Fruit fly (Drosophila melanogaster) whole organism, embryonic: Measurements from ENCODE around the gene CG7065.

ENCODE experiments used
- Ada2b ChIP-seq: fragments of 200-800 bp; sonication (Bioruptor generic); IDR thresholded peaks from 2 replicates; pipeline ENCODE4 v1.3.6; 2022; ENCODE audit warnings: missing biosample characterization, missing genetic modification characterization
- CG14014 ChIP-seq: fragments of 200-800 bp; sonication (Bioruptor generic); IDR thresholded peaks from 2 replicates; pipeline ENCODE4 v1.3.6; 2022; ENCODE audit warnings: missing biosample characterization, missing genetic modification characterization
- CG14860 ChIP-seq: fragments of 200-800 bp; sonication (Bioruptor generic); IDR thresholded peaks from 3 replicates; pipeline ENCODE4 v1.3.6; 2022; ENCODE audit warnings: missing biosample characterization, missing genetic modification characterization; ENCODE audit not compliant: partially characterized antibody
- CG1602 ChIP-seq: fragments of 200-800 bp; sonication (Bioruptor generic); optimal IDR thresholded peaks from 3 replicates; lab custom pipeline; 2016; ENCODE audit warnings: missing biosample characterization, missing genetic modification characterization
- CG17328 ChIP-seq: fragments of 200-800 bp; sonication (Bioruptor generic); IDR thresholded peaks from 2 replicates; pipeline ENCODE4 v1.3.6; 2022; ENCODE audit warnings: missing biosample characterization, missing genetic modification characterization
- CG17385 ChIP-seq: fragments of 200-800 bp; sonication (Bioruptor generic); optimal IDR thresholded peaks from 3 replicates; lab custom pipeline; 2018; ENCODE audit warnings: missing biosample characterization, mild to moderate bottlenecking, missing genetic modification characterization
- CG1792 ChIP-seq: fragments of 200-800 bp; sonication (Bioruptor generic); optimal IDR thresholded peaks from 2 replicates; lab custom pipeline; 2016; ENCODE audit warnings: missing biosample characterization, missing genetic modification characterization
- CG18599 ChIP-seq: fragments of 200-800 bp; sonication (Bioruptor generic); optimal IDR thresholded peaks from 3 replicates; lab custom pipeline; 2017; ENCODE audit warnings: missing biosample characterization, missing genetic modification characterization, mild to moderate bottlenecking, moderate library complexity, missing genetic modification reagents
- CG2129 ChIP-seq: fragments of 200-800 bp; sonication (Bioruptor generic); IDR thresholded peaks from 2 replicates; pipeline ENCODE4 v1.3.6; 2022; ENCODE audit warnings: missing biosample characterization, missing genetic modification characterization; ENCODE audit not compliant: partially characterized antibody
- CG2202 ChIP-seq: fragments of 200-800 bp; sonication (Bioruptor generic); optimal IDR thresholded peaks from 2 replicates; lab custom pipeline; 2018; ENCODE audit warnings: missing biosample characterization, mild to moderate bottlenecking, missing genetic modification characterization
- CG2875 ChIP-seq: fragments of 200-800 bp; sonication (Bioruptor generic); optimal IDR thresholded peaks from 2 replicates; lab custom pipeline; 2017; ENCODE audit warnings: missing biosample characterization, mild to moderate bottlenecking, missing genetic modification characterization, missing genetic modification reagents
- CG3163 ChIP-seq: fragments of 200-800 bp; sonication (Bioruptor generic); optimal IDR thresholded peaks from 3 replicates; lab custom pipeline; 2016; ENCODE audit warnings: missing biosample characterization, missing genetic modification characterization
- CG33213 ChIP-seq: fragments of 200-800 bp; sonication (Bioruptor generic); optimal IDR thresholded peaks from 3 replicates; lab custom pipeline; 2016; ENCODE audit warnings: missing biosample characterization, missing genetic modification characterization
- CG6175 ChIP-seq: fragments of 200-800 bp; sonication (Bioruptor generic); IDR thresholded peaks from 3 replicates; pipeline ENCODE4 v1.3.6; 2022; ENCODE audit warnings: missing biosample characterization, missing genetic modification characterization
- CG6254 ChIP-seq: fragments of 200-800 bp; sonication (Bioruptor generic); optimal IDR thresholded peaks from 3 replicates; lab custom pipeline; 2017; ENCODE audit warnings: mild to moderate bottlenecking, missing biosample characterization, missing genetic modification reagents, missing genetic modification characterization
- CG6272 ChIP-seq: fragments of 200-800 bp; sonication (Bioruptor generic); IDR thresholded peaks from 2 replicates; pipeline ENCODE4 v1.3.6; 2022; ENCODE audit warnings: missing biosample characterization, missing genetic modification characterization
- CG6765 ChIP-seq: fragments of 200-800 bp; sonication (Bioruptor generic); optimal IDR thresholded peaks from 3 replicates; lab custom pipeline; 2017; ENCODE audit warnings: missing biosample characterization, mild to moderate bottlenecking, missing genetic modification characterization
- CG8765 ChIP-seq: fragments of 200-800 bp; sonication (Bioruptor generic); IDR thresholded peaks from 2 replicates; pipeline ENCODE4 v1.3.6; 2022; ENCODE audit warnings: missing biosample characterization, missing genetic modification characterization
- D19A ChIP-seq: fragments of 200-800 bp; optimal IDR thresholded peaks from 3 replicates; lab custom pipeline; 2019; ENCODE audit warnings: missing biosample characterization, mild to moderate bottlenecking, missing genetic modification characterization, moderate library complexity
- Dip2 ChIP-seq: fragments of 200-800 bp; sonication (Bioruptor generic); IDR thresholded peaks from 2 replicates; pipeline ENCODE4 v1.3.6; 2022; ENCODE audit warnings: missing biosample characterization, missing genetic modification characterization
- ERR ChIP-seq: fragments of 200-800 bp; sonication (Bioruptor generic); optimal IDR thresholded peaks from 2 replicates; lab custom pipeline; 2016; ENCODE audit warnings: missing biosample characterization, missing genetic modification characterization
- Fer1 ChIP-seq: fragments of 200-800 bp; sonication (Bioruptor generic); optimal IDR thresholded peaks from 2 replicates; lab custom pipeline; 2017; ENCODE audit warnings: missing biosample characterization, mild to moderate bottlenecking, missing genetic modification characterization
- HHEX ChIP-seq: fragments of 200-800 bp; sonication (Bioruptor generic); optimal IDR thresholded peaks from 3 replicates; lab custom pipeline; 2017; ENCODE audit warnings: missing biosample characterization, mild to moderate bottlenecking, missing genetic modification characterization, missing genetic modification reagents
- HLHmδ ChIP-seq: fragments of 200-800 bp; sonication (Bioruptor generic); optimal IDR thresholded peaks from 2 replicates; lab custom pipeline; 2018; ENCODE audit warnings: missing biosample characterization, mild to moderate bottlenecking, missing genetic modification characterization, moderate library complexity
- Hr78 ChIP-seq, 2 experiments: fragments of 200-800 bp in 1 of 2; fragments of >200 bp in 1 of 2; sonication (Bioruptor generic) in 1 of 2; optimal IDR thresholded peaks; 2 replicates each; lab custom pipeline; 2017 to 2019; ENCODE audit warnings: missing biosample characterization in 2 of 2, missing genetic modification characterization in 2 of 2, mild to moderate bottlenecking in 1 of 2, moderate library complexity in 1 of 2
- MESR4 ChIP-seq: fragments of 200-800 bp; sonication (Bioruptor generic); optimal IDR thresholded peaks from 2 replicates; lab custom pipeline; 2018; ENCODE audit warnings: missing biosample characterization, mild to moderate bottlenecking, missing genetic modification characterization, moderate library complexity
- Nf-YB ChIP-seq: fragments of 200-800 bp; sonication (Bioruptor generic); optimal IDR thresholded peaks from 3 replicates; lab custom pipeline; 2019; ENCODE audit warnings: missing biosample characterization, mild to moderate bottlenecking, missing genetic modification characterization, moderate library complexity
- Nf-YC ChIP-seq: fragments of 200-800 bp; optimal IDR thresholded peaks from 3 replicates; lab custom pipeline; 2019; ENCODE audit warnings: missing biosample characterization, mild to moderate bottlenecking, missing genetic modification characterization, moderate library complexity
- Rfx ChIP-seq: fragments of 200-800 bp; sonication (Bioruptor generic); IDR thresholded peaks from 2 replicates; pipeline ENCODE4 v1.3.6; 2022; ENCODE audit warnings: missing biosample characterization, missing genetic modification characterization
- Spps ChIP-seq: fragments of 200-800 bp; sonication (Bioruptor generic); optimal IDR thresholded peaks from 2 replicates; lab custom pipeline; 2018; ENCODE audit warnings: missing biosample characterization, mild to moderate bottlenecking, missing genetic modification characterization
- YL-1 ChIP-seq: fragments of 200-800 bp; sonication (Bioruptor generic); optimal IDR thresholded peaks from 3 replicates; lab custom pipeline; 2017; ENCODE audit warnings: missing biosample characterization, mild to moderate bottlenecking, missing genetic modification characterization
- amos ChIP-seq: fragments of 200-800 bp; sonication (Bioruptor generic); IDR thresholded peaks from 2 replicates; pipeline ENCODE4 v1.3.6; 2022; ENCODE audit warnings: missing biosample characterization, missing genetic modification characterization; ENCODE audit not compliant: partially characterized antibody
- ara ChIP-seq: fragments of 200-800 bp; sonication (Bioruptor generic); IDR thresholded peaks from 2 replicates; pipeline ENCODE4 v1.3.6; 2022; ENCODE audit warnings: missing biosample characterization, missing genetic modification characterization
- ash1 ChIP-seq: fragments of 200-800 bp; sonication (Bioruptor generic); optimal IDR thresholded peaks from 2 replicates; lab custom pipeline; 2018; ENCODE audit warnings: missing biosample characterization, mild to moderate bottlenecking, missing genetic modification characterization
- bab2 ChIP-seq: fragments of 200-800 bp; sonication (Bioruptor generic); optimal IDR thresholded peaks from 2 replicates; lab custom pipeline; 2016; ENCODE audit warnings: missing biosample characterization, missing genetic modification characterization
- bcd ChIP-seq: fragments of 200-800 bp; sonication (Bioruptor generic); optimal IDR thresholded peaks from 2 replicates; lab custom pipeline; 2017; ENCODE audit warnings: missing biosample characterization, mild to moderate bottlenecking, missing genetic modification characterization
- crol ChIP-seq: fragments of 200-800 bp; sonication (Bioruptor generic); IDR thresholded peaks from 2 replicates; pipeline ENCODE4 v1.3.6; 2022; ENCODE audit warnings: missing biosample characterization, missing genetic modification characterization
- cwo ChIP-seq: fragments of 200-800 bp; sonication (Bioruptor generic); optimal IDR thresholded peaks from 3 replicates; lab custom pipeline; 2017; ENCODE audit warnings: missing biosample characterization, missing genetic modification characterization, mild to moderate bottlenecking, moderate library complexity, missing genetic modification reagents
- dan ChIP-seq: fragments of 200-800 bp; sonication (Bioruptor generic); IDR thresholded peaks from 2 replicates; pipeline ENCODE4 v1.3.6; 2022; ENCODE audit warnings: missing biosample characterization, missing genetic modification characterization
- gem ChIP-seq: fragments of 200-800 bp; sonication (Bioruptor generic); optimal IDR thresholded peaks from 2 replicates; lab custom pipeline; 2019; ENCODE audit warnings: missing biosample characterization, mild to moderate bottlenecking, missing genetic modification characterization, moderate library complexity
- h ChIP-seq: fragments of >200 bp; optimal IDR thresholded peaks from 2 replicates; lab custom pipeline; 2017
- hbn ChIP-seq: fragments of 200-800 bp; sonication (Bioruptor generic); IDR thresholded peaks from 2 replicates; pipeline ENCODE4 v1.3.6; 2022; ENCODE audit warnings: missing biosample characterization, missing genetic modification characterization; ENCODE audit not compliant: partially characterized antibody
- hkb ChIP-seq, 2 experiments: fragments of 200-800 bp in 1 of 2; fragments of >200 bp in 1 of 2; sonication (Bioruptor generic) in 1 of 2; IDR thresholded peaks in 1 of 2; optimal IDR thresholded peaks in 1 of 2; 2 replicates each; pipeline versions ENCODE4 v1.3.6 to Lab custom; 2017 to 2022; ENCODE audit warnings: missing biosample characterization in 1 of 2, missing genetic modification characterization in 1 of 2
- pb ChIP-seq: fragments of 200-800 bp; sonication (Bioruptor generic); optimal IDR thresholded peaks from 3 replicates; lab custom pipeline; 2016; ENCODE audit warnings: missing biosample characterization, missing genetic modification characterization
- prd ChIP-seq, 3 experiments: fragments of >200 bp in 2 of 3; fragments of 200-800 bp in 1 of 3; sonication (Bioruptor generic) in 1 of 3; optimal IDR thresholded peaks in 2 of 3; IDR thresholded peaks in 1 of 3; 2 replicates in 2 of 3; 3 replicates in 1 of 3; pipeline versions ENCODE4 v1.3.6 to Lab custom; 2017 to 2022; ENCODE audit warnings: missing biosample characterization in 1 of 3, missing genetic modification characterization in 1 of 3
- psq ChIP-seq: fragments of 200-800 bp; sonication (Bioruptor generic); optimal IDR thresholded peaks from 2 replicates; lab custom pipeline; 2017; ENCODE audit warnings: missing biosample characterization, missing genetic modification characterization
- so ChIP-seq: fragments of 200-800 bp; sonication (Bioruptor generic); IDR thresholded peaks from 3 replicates; pipeline ENCODE4 v1.3.6; 2022; ENCODE audit warnings: missing biosample characterization, missing genetic modification characterization
- tap ChIP-seq: fragments of 200-800 bp; optimal IDR thresholded peaks from 3 replicates; lab custom pipeline; 2019; ENCODE audit warnings: missing biosample characterization, mild to moderate bottlenecking, missing genetic modification characterization, moderate library complexity
- zen2 ChIP-seq: fragments of 200-800 bp; sonication (Bioruptor generic); IDR thresholded peaks from 3 replicates; pipeline ENCODE4 v1.3.6; 2022; ENCODE audit warnings: missing biosample characterization, missing genetic modification characterization; ENCODE audit not compliant: partially characterized antibody

The CG7065 gene

DNA sequence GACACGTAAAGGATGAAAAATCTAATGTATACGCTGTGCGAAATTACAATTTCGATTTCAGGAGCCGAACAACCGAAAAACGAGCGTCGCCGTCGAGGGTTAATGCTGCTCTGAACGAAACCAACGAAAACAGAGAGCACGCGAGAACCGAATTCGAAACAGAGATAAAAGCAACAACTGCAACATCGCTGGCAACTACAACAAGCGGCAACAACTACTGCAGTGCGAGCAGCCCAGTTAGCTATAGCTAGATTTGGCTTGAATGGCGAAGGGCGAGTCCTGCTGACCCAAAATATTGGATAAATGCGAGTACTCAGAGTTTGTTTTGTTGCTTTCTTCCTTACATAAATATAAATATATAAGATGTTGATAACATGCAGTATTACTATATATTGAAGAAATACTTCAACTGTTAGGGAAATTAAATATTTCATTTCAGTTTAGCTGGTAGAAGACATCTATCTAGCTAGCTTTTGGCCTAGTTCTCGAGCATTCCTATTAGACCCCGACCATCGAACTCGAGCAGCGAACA lies 7.3 kb upstream of the CG7065 start, which contains the start of gene fend (continued):
- TF ChIP-seq CG6175 (GFP tag; lab: Robert Waterston, UW) = no peak
- no peak for TF ChIP-seq CG1792 (GFP tag; lab: Kevin White, UChicago)
- no peak for TF ChIP-seq hkb (optimal IDR thresholded peaks at IDR 0.05; lab: Kevin White, UChicago)
- peak; percentile 10; the same call in 1 of the 2 replicates for TF ChIP-seq hkb (GFP tag; IDR thresholded peaks at IDR 0.05; lab: Robert Waterston, UW)
- TF ChIP-seq ash1 (GFP tag; lab: Kevin White, UChicago) = no peak
- no peak for TF ChIP-seq psq (GFP tag; lab: Kevin White, UChicago)
- TF ChIP-seq prd (optimal IDR thresholded peaks at IDR 0.05; lab: Kevin White, UChicago) = no peak
- peak; percentile 27; the same call in 1 of the 3 replicates for TF ChIP-seq prd (GFP tag; IDR thresholded peaks at IDR 0.05; lab: Robert Waterston, UW)
- TF ChIP-seq MESR4 (GFP tag; lab: Kevin White, UChicago) = no peak
- peak; percentile 57 for TF ChIP-seq CG18599 (GFP tag; lab: Kevin White, UChicago)
- no peak for TF ChIP-seq CG2875 (GFP tag; lab: Kevin White, UChicago)
- no peak for TF ChIP-seq CG33213
- TF ChIP-seq CG1602 = no peak
- no peak for TF ChIP-seq bab2 (GFP tag; lab: Kevin White, UChicago)
- TF ChIP-seq CG3163 (GFP tag; lab: Kevin White, UChicago) = no peak
- TF ChIP-seq zen2 (GFP tag; lab: Robert Waterston, UW) = no peak
- TF ChIP-seq CG8765 (GFP tag; lab: Robert Waterston, UW) = no peak
- no peak for TF ChIP-seq CG2202 (tag; lab: Kevin White, UChicago)
- TF ChIP-seq HHEX = no peak
- no peak for TF ChIP-seq crol
- no peak for TF ChIP-seq so (GFP tag; lab: Robert Waterston, UW)
- TF ChIP-seq Nf-YC = peak; percentile 55
- no peak for TF ChIP-seq ara (GFP tag; lab: Robert Waterston, UW)
- TF ChIP-seq CG17385 (GFP tag; lab: Kevin White, UChicago) = peak; percentile 33
- peak; percentile 27; the same call in 1 of the 2 replicates for TF ChIP-seq Rfx (GFP tag; lab: Robert Waterston, UW)
- peak; percentile 57 for TF ChIP-seq gem (tag; lab: Kevin White, UChicago)
- no peak for TF ChIP-seq Nf-YB
- no peak for TF ChIP-seq hbn (GFP tag; lab: Robert Waterston, UW)
- TF ChIP-seq CG2129 (GFP tag; lab: Robert Waterston, UW) = no peak
- TF ChIP-seq amos (GFP tag; lab: Robert Waterston, UW) = 0 out of 2 replicates have a peak, but pooled peaks have one; percentile 18
- TF ChIP-seq D19A (tag; lab: Kevin White, UChicago) = peak; percentile 42
- no peak for TF ChIP-seq CG6254 (GFP tag; lab: Kevin White, UChicago)
- TF ChIP-seq Fer1 (GFP tag; lab: Kevin White, UChicago) = peak; percentile 63
- TF ChIP-seq h (lab: Kevin White, UChicago) = no peak
- TF ChIP-seq pb = no peak
- no peak for TF ChIP-seq CG14014 (GFP tag; lab: Robert Waterston, UW)
- TF ChIP-seq bcd (GFP tag; lab: Kevin White, UChicago) = peak; percentile 48
- TF ChIP-seq ERR = no peak
- TF ChIP-seq Ada2b (GFP tag; lab: Robert Waterston, UW) = no peak
- no peak for TF ChIP-seq HLHmδ (GFP tag; lab: Kevin White, UChicago)
- no peak for TF ChIP-seq CG6765 (GFP tag; lab: Kevin White, UChicago)
- peak; percentile 24 for TF ChIP-seq cwo (GFP tag; lab: Kevin White, UChicago)
- peak; percentile 45 for TF ChIP-seq tap (tag; lab: Kevin White, UChicago)
- TF ChIP-seq Hr78 (GFP tag; optimal IDR thresholded peaks at IDR 0.05; lab: Kevin White, UChicago) = peak in 1 of 2 experiments; percentile 25
- no peak for TF ChIP-seq CG14860 (GFP tag; lab: Robert Waterston, UW)
- TF ChIP-seq Spps (tag; lab: Kevin White, UChicago) = no peak
- no peak for TF ChIP-seq CG17328 (GFP tag; lab: Robert Waterston, UW)
- no peak for TF ChIP-seq YL-1 (GFP tag; lab: Kevin White, UChicago)
- TF ChIP-seq Dip2 = no peak
- TF ChIP-seq CG6272 = no peak
- TF ChIP-seq dan = no peak
